Fruit fly (Drosophila melanogaster) Kc167 (cell line): ENCODE data around the gene ng4.
"Not testable (repeated sequence)": the region's sequence is repeated elsewhere in the genome, so short reads cannot be mapped to it uniquely, and the experiment has no call there.

Experiments
- Myc ChIP-seq: fragments of >200 bp; optimal IDR thresholded peaks from 2 replicates; lab custom pipeline; 2017; ENCODE audit warnings: missing external identifiers
- Sin3A ChIP-seq: fragments of >200 bp; optimal IDR thresholded peaks from 2 replicates; lab custom pipeline; 2018; ENCODE audit warnings: missing external identifiers
- h ChIP-seq: fragments of >200 bp; optimal IDR thresholded peaks from 3 replicates; lab custom pipeline; 2018; ENCODE audit warnings: missing external identifiers
- insv ChIP-seq: fragments of >200 bp; optimal IDR thresholded peaks from 3 replicates; lab custom pipeline; 2018; ENCODE audit warnings: missing external identifiers
- psq ChIP-seq: fragments of >200 bp; optimal IDR thresholded peaks from 2 replicates; lab custom pipeline; 2017; ENCODE audit warnings: missing external identifiers
- ttk ChIP-seq: sonication (Bioruptor generic); optimal IDR thresholded peaks from 2 replicates; lab custom pipeline; 2017; ENCODE audit warnings: missing external identifiers

ng4 gene

dm6 chrX:3241984-3242462 is 2.0 kb downstream of the ng4 start, which contains the start of the genes ng3 and ng1:
Gene ng3, minus strand, starts transcription at chrX:3242084.
Gene ng1, plus strand, starts transcription at chrX:3242412.
- TF ChIP-seq psq = no peak
- TF ChIP-seq Sin3A (lab: Kevin White, UChicago) = no peak
- no peak for TF ChIP-seq Myc (lab: Kevin White, UChicago)
- TF ChIP-seq h = no peak
- TF ChIP-seq insv (lab: Kevin White, UChicago) = no peak
- no peak for TF ChIP-seq ttk (lab: Kevin White, UChicago)

- TF ChIP-seq Sin3A (lab: Kevin White, UChicago); Myc (lab: Kevin White, UChicago); h: not testable (repeated sequence)
Observed at dm6 chrX:3240471-3240870, 3.5 kb downstream of the ng4 start, which contains the start of gene ng2. Gene ng2, minus strand, starts transcription at chrX:3240571.

- no peak for TF ChIP-seq h
- TF ChIP-seq Sin3A (lab: Kevin White, UChicago) = no peak
- TF ChIP-seq psq = no peak
- TF ChIP-seq Myc (lab: Kevin White, UChicago) = no peak
- TF ChIP-seq insv (lab: Kevin White, UChicago) = no peak
- TF ChIP-seq ttk (lab: Kevin White, UChicago) = no peak
Observed at dm6 chrX:3236586-3236985, 7.4 kb downstream of the ng4 start, which contains the start of gene CG14265. Gene CG14265, minus strand, starts transcription at chrX:3236686.

dm6 chrX:3233683-3234082 is 10.3 kb downstream of the ng4 start:
- TF ChIP-seq insv (lab: Kevin White, UChicago) (no peak), Myc (lab: Kevin White, UChicago) (no peak), h (no peak), ttk (lab: Kevin White, UChicago) (no peak), Sin3A (lab: Kevin White, UChicago) (no peak), psq (no peak)

- TF ChIP-seq psq (no peak), Myc (lab: Kevin White, UChicago) (no peak), Sin3A (lab: Kevin White, UChicago) (no peak), ttk (lab: Kevin White, UChicago) (no peak), insv (lab: Kevin White, UChicago) (no peak), h (no peak)
Observed at dm6 chrX:3205887-3206794, 37.9 kb downstream of the ng4 start.
